Worm (Caenorhabditis elegans) whole organism, mixed stage, embryonic: Measurements from ENCODE around the gene fib-1.

Source experiments
- ces-1 ChIP-seq: fragments of 150-350 bp; optimal IDR thresholded peaks from 2 replicates; lab custom pipeline; 2014; ENCODE audit warnings: missing biosample characterization, missing genetic modification reagents, missing genetic modification characterization
- cnd-1 ChIP-seq: fragments of 200-800 bp; sonication (Bioruptor generic); optimal IDR thresholded peaks from 2 replicates; lab custom pipeline; 2018; ENCODE audit warnings: mild to moderate bottlenecking, missing genetic modification characterization, missing compliant biosample characterization
- hlh-1 ChIP-seq: fragments of 150-350 bp; optimal IDR thresholded peaks from 2 replicates; lab custom pipeline; 2014; ENCODE audit warnings: missing biosample characterization, missing genetic modification reagents, missing genetic modification characterization
- lin-13 ChIP-seq: fragments of 150-350 bp; optimal IDR thresholded peaks from 2 replicates; lab custom pipeline; 2014; ENCODE audit warnings: missing biosample characterization, missing genetic modification characterization
- nhr-28 ChIP-seq: fragments of 150-350 bp; optimal IDR thresholded peaks from 2 replicates; lab custom pipeline; 2014; ENCODE audit warnings: missing biosample characterization, missing genetic modification characterization
- pha-4 ChIP-seq: fragments of 150-350 bp; optimal IDR thresholded peaks from 2 replicates; lab custom pipeline; 2018; ENCODE audit warnings: missing biosample characterization, missing genetic modification reagents, missing genetic modification characterization
- snpc-4 ChIP-seq: fragments of 150-350 bp; optimal IDR thresholded peaks from 2 replicates; lab custom pipeline; 2014; ENCODE audit warnings: missing biosample characterization, missing genetic modification characterization
- unc-62 ChIP-seq: fragments of 150-350 bp; optimal IDR thresholded peaks from 2 replicates; lab custom pipeline; 2014; ENCODE audit warnings: missing biosample characterization, missing genetic modification reagents, missing genetic modification characterization

DNA sequence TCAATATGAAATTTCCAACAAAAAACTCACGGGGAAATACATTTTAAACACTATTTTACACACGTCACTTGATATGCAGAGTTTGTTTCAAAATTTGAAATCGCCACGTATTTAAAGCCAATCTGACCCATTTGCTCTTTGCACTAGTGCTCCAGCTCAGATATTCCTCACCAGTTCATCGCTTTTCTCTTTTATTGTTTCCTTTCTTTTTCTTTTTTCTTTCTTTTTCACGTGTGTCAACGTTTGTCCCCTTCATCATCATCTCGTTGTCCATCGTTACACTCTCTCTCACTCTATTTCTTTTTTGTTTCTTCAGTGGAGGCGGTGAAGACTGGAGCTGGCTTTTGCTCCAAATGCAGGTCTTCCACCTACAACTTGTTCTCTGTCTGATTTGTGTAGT lies 17.4 kb downstream of the fib-1 start, which contains the start of gene F02D8.4:
- TF ChIP-seq ces-1 (no peak), cnd-1 (tag; lab: Kevin White, UChicago) (no peak), unc-62 (GFP tag; lab: Kevin White, UChicago) (no peak), pha-4 (tag; lab: Kevin White, UChicago) (no peak), snpc-4 (no peak), lin-13 (no peak), hlh-1 (tag; lab: Kevin White, UChicago) (no peak), nhr-28 (tag; lab: Kevin White, UChicago) (no peak)
